Fruit fly (Drosophila melanogaster): ENCODE data around the gene Slc25A46b.

DNA sequence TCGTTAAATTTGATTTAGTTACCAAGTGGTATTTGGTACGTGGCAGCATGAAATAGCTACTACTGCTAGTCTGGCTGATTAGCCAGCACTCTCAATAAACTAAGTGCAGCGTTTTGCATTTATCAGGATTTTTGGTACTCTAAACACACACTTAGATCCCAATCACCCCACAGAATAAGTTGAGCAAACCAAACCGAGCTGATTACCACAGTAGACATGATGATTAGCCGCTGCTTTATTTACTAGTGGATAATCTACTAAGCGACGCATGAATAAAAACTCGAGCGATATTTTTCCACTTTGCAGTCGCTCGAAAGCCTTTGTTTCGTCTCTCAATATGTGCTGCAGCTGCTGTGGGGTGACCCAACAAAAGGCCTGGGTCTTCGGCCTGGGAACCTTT lies 15.0 kb upstream of the Slc25A46b start, which contains the start of gene ninaD:
- TF ChIP-seq psq (optimal IDR thresholded peaks at IDR 0.05) = no peak
- TF ChIP-seq Myc (optimal IDR thresholded peaks at IDR 0.05) = no peak
- no peak for TF ChIP-seq Sin3A (optimal IDR thresholded peaks at IDR 0.05)
- no peak for TF ChIP-seq ttk (optimal IDR thresholded peaks at IDR 0.05)

All from Kc167 (cell line).